Fruit fly (Drosophila melanogaster): ENCODE results near the gene Poxm.

Poxm gene

dm6 chr3R:8362259-8362876 lies 28.8 kb upstream of the Poxm start, which contains the start of the genes Veneno and CG7963 (continued):
- no peak for TF ChIP-seq salm (tag; optimal IDR thresholded peaks at IDR 0.05)
- no peak for TF ChIP-seq CG1832 (GFP tag; optimal IDR thresholded peaks at IDR 0.05)
- TF ChIP-seq CG11085 (GFP tag; IDR thresholded peaks at IDR 0.05), result no peak
- TF ChIP-seq Six4 (GFP tag; optimal IDR thresholded peaks at IDR 0.05), result no peak
- no peak for TF ChIP-seq HLH54F (GFP tag; optimal IDR thresholded peaks at IDR 0.05)
- TF ChIP-seq D19B (GFP tag; optimal IDR thresholded peaks at IDR 0.05), result peak; percentile 3
- no peak for TF ChIP-seq da (GFP tag; optimal IDR thresholded peaks at IDR 0.05)
- peak; percentile 57 for TF ChIP-seq CG10267 (tag; optimal IDR thresholded peaks at IDR 0.05)
- no peak for TF ChIP-seq disco-r (GFP tag; optimal IDR thresholded peaks at IDR 0.05)
- TF ChIP-seq CoRest (tag; optimal IDR thresholded peaks at IDR 0.05), result peak; percentile 61
- no peak for TF ChIP-seq grau (tag; optimal IDR thresholded peaks at IDR 0.05)
- no peak for TF ChIP-seq repo (GFP tag; optimal IDR thresholded peaks at IDR 0.05)
- no peak for TF ChIP-seq Nf-YA (GFP tag; IDR thresholded peaks at IDR 0.05)
- TF ChIP-seq yki (optimal IDR thresholded peaks at IDR 0.05), result no peak
- TF ChIP-seq D19A (tag; optimal IDR thresholded peaks at IDR 0.05), result peak; percentile 43
- peak; percentile 31 for TF ChIP-seq CG8924 (tag; optimal IDR thresholded peaks at IDR 0.05)
- TF ChIP-seq MBD-R2 (GFP tag; IDR thresholded peaks at IDR 0.05), result peak; percentile 60
- no peak for TF ChIP-seq slou (GFP tag; optimal IDR thresholded peaks at IDR 0.05)
- TF ChIP-seq vfl (GFP tag; optimal IDR thresholded peaks at IDR 0.05), result no peak
- TF ChIP-seq sob (GFP tag; IDR thresholded peaks at IDR 0.05), result 0 out of 2 replicates have a peak, but pooled peaks have one; percentile 35
- peak; percentile 73 for TF ChIP-seq CG17802 (tag; optimal IDR thresholded peaks at IDR 0.05)
- TF ChIP-seq Jarid2 (GFP tag; optimal IDR thresholded peaks at IDR 0.05), result no peak
- no peak; the same call in 2 of the 3 replicates for TF ChIP-seq CG34224 (GFP tag; IDR thresholded peaks at IDR 0.05; ENCODE audit: partially characterized antibody)
- peak; percentile 56 for TF ChIP-seq CG15514 (GFP tag; optimal IDR thresholded peaks at IDR 0.05)
- no peak for TF ChIP-seq CG30403 (GFP tag; optimal IDR thresholded peaks at IDR 0.05)
- no peak for TF ChIP-seq CTCF (GFP tag; optimal IDR thresholded peaks at IDR 0.05)
- no peak for TF ChIP-seq CG15269 (tag; optimal IDR thresholded peaks at IDR 0.05)
- no peak for TF ChIP-seq fu2 (GFP tag; optimal IDR thresholded peaks at IDR 0.05)
- TF ChIP-seq twi (tag; optimal IDR thresholded peaks at IDR 0.05), result no peak
- 0 out of 3 replicates have a peak, but pooled peaks have one; percentile 40 for TF ChIP-seq knrl (GFP tag; IDR thresholded peaks at IDR 0.05; ENCODE audit: partially characterized antibody)
- TF ChIP-seq CG17568 (GFP tag; optimal IDR thresholded peaks at IDR 0.05), result no peak
- TF ChIP-seq ham (GFP tag; IDR thresholded peaks at IDR 0.05), result no peak
- TF ChIP-seq PHDP (tag; optimal IDR thresholded peaks at IDR 0.05), result no peak
- TF ChIP-seq Rfx (GFP tag; IDR thresholded peaks at IDR 0.05), result peak; percentile 47
- TF ChIP-seq pfk (GFP tag; optimal IDR thresholded peaks at IDR 0.05), result no peak
- TF ChIP-seq otp (GFP tag; IDR thresholded peaks at IDR 0.05), result no peak
- TF ChIP-seq cad (GFP tag; optimal IDR thresholded peaks at IDR 0.05), result no peak
- no peak for TF ChIP-seq BtbVII (GFP tag; optimal IDR thresholded peaks at IDR 0.05)
- TF ChIP-seq fd96Cb (tag; optimal IDR thresholded peaks at IDR 0.05), result no peak
- TF ChIP-seq tap (tag; optimal IDR thresholded peaks at IDR 0.05), result no peak
- TF ChIP-seq CG3847 (GFP tag; IDR thresholded peaks at IDR 0.05), result peak; percentile 39; the same call in 1 of the 2 replicates
- TF ChIP-seq stwl (tag; optimal IDR thresholded peaks at IDR 0.05), result peak; percentile 65
- peak; percentile 57 for TF ChIP-seq Myb (GFP tag; optimal IDR thresholded peaks at IDR 0.05)
- TF ChIP-seq Hr39 (optimal IDR thresholded peaks at IDR 0.05), result no peak
- no peak for TF ChIP-seq CG15073 (GFP tag; optimal IDR thresholded peaks at IDR 0.05)
- no peak for TF ChIP-seq Nf-YB (GFP tag; optimal IDR thresholded peaks at IDR 0.05)
- TF ChIP-seq Ssrp (tag; optimal IDR thresholded peaks at IDR 0.05), result peak; percentile 36
- TF ChIP-seq lmd (GFP tag; IDR thresholded peaks at IDR 0.05), result no peak
- no peak for TF ChIP-seq tup (GFP tag; optimal IDR thresholded peaks at IDR 0.05)
- TF ChIP-seq mam (GFP tag; optimal IDR thresholded peaks at IDR 0.05), result no peak
- no peak for TF ChIP-seq Poxn (GFP tag; IDR thresholded peaks at IDR 0.05)
- no peak for TF ChIP-seq CG14050 (GFP tag; IDR thresholded peaks at IDR 0.05)
